Worm (Caenorhabditis elegans) whole organism, L1 larva: Measurements from ENCODE around the gene agr-1.

Experiments
- C16A3.4 ChIP-seq: fragments of 150-350 bp; optimal IDR thresholded peaks from 2 replicates; lab custom pipeline; 2014; ENCODE audit warnings: missing biosample characterization, missing genetic modification characterization
- C34B4.2 ChIP-seq: sonication (generic microtip); optimal IDR thresholded peaks from 2 replicates; lab custom pipeline; 2017; ENCODE audit warnings: mild to moderate bottlenecking, missing genetic modification characterization, missing compliant biosample characterization
- F16B12.6 ChIP-seq: fragments of 150-350 bp; optimal IDR thresholded peaks from 2 replicates; lab custom pipeline; 2014; ENCODE audit warnings: missing biosample characterization, missing genetic modification characterization
- aha-1 ChIP-seq: fragments of 150-350 bp; optimal IDR thresholded peaks from 2 replicates; lab custom pipeline; 2014; ENCODE audit warnings: missing biosample characterization, missing genetic modification characterization
- alr-1 ChIP-seq: fragments of 200-800 bp; sonication (Bioruptor generic); optimal IDR thresholded peaks from 2 replicates; lab custom pipeline; 2018; ENCODE audit warnings: borderline replicate concordance, mild to moderate bottlenecking, missing genetic modification characterization, missing compliant biosample characterization
- aly-2 ChIP-seq: fragments of 150-350 bp; optimal IDR thresholded peaks from 2 replicates; lab custom pipeline; 2014; ENCODE audit warnings: missing biosample characterization, missing genetic modification characterization
- blmp-1 ChIP-seq: fragments of 150-350 bp; optimal IDR thresholded peaks from 2 replicates; lab custom pipeline; 2014; ENCODE audit warnings: missing biosample characterization, missing genetic modification characterization
- ceh-8 ChIP-seq: fragments of 200-800 bp; sonication (Bioruptor generic); optimal IDR thresholded peaks from 2 replicates; lab custom pipeline; 2018; ENCODE audit warnings: mild to moderate bottlenecking, missing genetic modification characterization, moderate library complexity, missing compliant biosample characterization
- ceh-82 ChIP-seq, 3 experiments: fragments of 150-350 bp in 1 of 3; sonication (generic microtip) in 2 of 3; optimal IDR thresholded peaks; 2 replicates each; lab custom pipeline; 2014 to 2017; ENCODE audit warnings: missing biosample characterization in 3 of 3, missing genetic modification characterization in 3 of 3
- dsc-1 ChIP-seq: sonication (generic microtip); optimal IDR thresholded peaks from 2 replicates; lab custom pipeline; 2016; ENCODE audit warnings: mild to moderate bottlenecking, missing genetic modification characterization, missing compliant biosample characterization
- efl-1 ChIP-seq, 4 experiments: fragments of 150-350 bp; optimal IDR thresholded peaks in 3 of 4; peaks in 1 of 4; 1 replicate in 1 of 4; 2 replicates in 3 of 4; lab custom pipeline; 2014; ENCODE audit warnings: missing biosample characterization in 2 of 4, missing genetic modification characterization in 2 of 4, missing genetic modification reagents in 2 of 4
- egl-27 ChIP-seq, 2 experiments: fragments of 150-350 bp in 1 of 2; sonication (generic microtip); optimal IDR thresholded peaks; 3 replicates each; lab custom pipeline; 2017 to 2018; ENCODE audit warnings: missing biosample characterization in 2 of 2, missing genetic modification characterization in 2 of 2, missing genetic modification reagents in 2 of 2
- elt-2 ChIP-seq: sonication (generic microtip); optimal IDR thresholded peaks from 2 replicates; lab custom pipeline; 2016; ENCODE audit warnings: missing genetic modification characterization, mild to moderate bottlenecking, inconsistent platforms, missing compliant biosample characterization, missing genetic modification reagents
- elt-3 ChIP-seq, 6 experiments: fragments of 150-350 bp in 1 of 6; sonication (generic microtip); optimal IDR thresholded peaks; 2 replicates each; lab custom pipeline; 2017 to 2018; ENCODE audit warnings: missing biosample characterization in 6 of 6, missing genetic modification characterization in 6 of 6, inconsistent platforms in 1 of 6
- ets-5 ChIP-seq: fragments of 200-800 bp; sonication (Bioruptor generic); IDR thresholded peaks from 2 replicates; pipeline ENCODE4 v1.3.6; 2022; ENCODE audit warnings: missing genetic modification characterization, missing compliant biosample characterization
- fos-1 ChIP-seq: fragments of 150-350 bp; optimal IDR thresholded peaks from 2 replicates; lab custom pipeline; 2014; ENCODE audit warnings: missing biosample characterization, missing genetic modification characterization
- grh-1 ChIP-seq: fragments of 200-800 bp; sonication (Bioruptor generic); IDR thresholded peaks from 2 replicates; pipeline ENCODE4 v1.3.6; 2022; ENCODE audit warnings: missing genetic modification reagents, missing genetic modification characterization, missing compliant biosample characterization
- hlh-17 ChIP-seq: fragments of 200-800 bp; sonication (Bioruptor generic); optimal IDR thresholded peaks from 2 replicates; lab custom pipeline; 2018; ENCODE audit warnings: missing genetic modification characterization, mild to moderate bottlenecking, missing compliant biosample characterization, moderate library complexity, borderline replicate concordance
- isw-1 ChIP-seq: fragments of 200-800 bp; sonication (Bioruptor generic); IDR thresholded peaks from 2 replicates; pipeline ENCODE4 v1.3.6; 2022; ENCODE audit warnings: missing genetic modification characterization, missing compliant biosample characterization
- lin-13 ChIP-seq: fragments of 150-350 bp; optimal IDR thresholded peaks from 2 replicates; lab custom pipeline; 2014; ENCODE audit warnings: missing biosample characterization, missing genetic modification reagents, missing genetic modification characterization
- lin-14 ChIP-seq: fragments of 200-800 bp; sonication (Bioruptor generic); optimal IDR thresholded peaks from 2 replicates; lab custom pipeline; 2018; ENCODE audit warnings: mild to moderate bottlenecking, missing genetic modification characterization, moderate library complexity, missing compliant biosample characterization
- lin-39 ChIP-seq: fragments of 150-350 bp; optimal IDR thresholded peaks from 2 replicates; lab custom pipeline; 2014; ENCODE audit warnings: missing biosample characterization, missing genetic modification reagents, missing genetic modification characterization
- lir-3 ChIP-seq: sonication (generic microtip); optimal IDR thresholded peaks from 2 replicates; lab custom pipeline; 2016; ENCODE audit warnings: mild to moderate bottlenecking, missing genetic modification characterization, moderate library complexity, missing compliant biosample characterization; ENCODE audit not compliant: poor library complexity
- lsy-2 ChIP-seq, 2 experiments: fragments of 150-350 bp; optimal IDR thresholded peaks; 2 replicates each; lab custom pipeline; 2014; ENCODE audit warnings: missing biosample characterization in 2 of 2, missing genetic modification characterization in 2 of 2
- mef-2 ChIP-seq: fragments of 150-350 bp; optimal IDR thresholded peaks from 2 replicates; lab custom pipeline; 2014; ENCODE audit warnings: missing biosample characterization, missing genetic modification characterization
- mep-1 ChIP-seq: fragments of 150-350 bp; optimal IDR thresholded peaks from 2 replicates; lab custom pipeline; 2014; ENCODE audit warnings: missing biosample characterization, missing genetic modification characterization
- nhr-12 ChIP-seq: sonication (generic microtip); optimal IDR thresholded peaks from 2 replicates; lab custom pipeline; 2017; ENCODE audit warnings: missing biosample characterization, missing genetic modification characterization
- nhr-20 ChIP-seq: sonication (generic microtip); optimal IDR thresholded peaks from 2 replicates; lab custom pipeline; 2016; ENCODE audit warnings: mild to moderate bottlenecking, missing genetic modification characterization, missing compliant biosample characterization
- nhr-237 ChIP-seq: fragments of 150-350 bp; optimal IDR thresholded peaks from 2 replicates; lab custom pipeline; 2014; ENCODE audit warnings: missing biosample characterization, missing genetic modification characterization
- nhr-47 ChIP-seq: sonication (generic microtip); optimal IDR thresholded peaks from 2 replicates; lab custom pipeline; 2016; ENCODE audit warnings: mild to moderate bottlenecking, missing genetic modification characterization, moderate library complexity, missing compliant biosample characterization
- nhr-77 ChIP-seq: fragments of 150-350 bp; optimal IDR thresholded peaks from 2 replicates; lab custom pipeline; 2014; ENCODE audit warnings: missing biosample characterization, missing genetic modification characterization
- nhr-85 ChIP-seq: sonication (generic microtip); peaks from one replicate; lab custom pipeline; 2016; ENCODE audit warnings: missing genetic modification characterization, inconsistent platforms, missing compliant biosample characterization
- pag-3 ChIP-seq: sonication (generic microtip); optimal IDR thresholded peaks from 2 replicates; lab custom pipeline; 2017; ENCODE audit warnings: missing genetic modification characterization, mild to moderate bottlenecking, missing compliant biosample characterization, antibody characterized with exemption, borderline replicate concordance; ENCODE audit not compliant: insufficient read depth
- pax-3 ChIP-seq: fragments of 200-800 bp; sonication (Bioruptor generic); optimal IDR thresholded peaks from 2 replicates; lab custom pipeline; 2018; ENCODE audit warnings: mild to moderate bottlenecking, missing genetic modification characterization, moderate library complexity, missing compliant biosample characterization
- pqm-1 ChIP-seq: sonication (generic microtip); optimal IDR thresholded peaks from 3 replicates; lab custom pipeline; 2017; ENCODE audit warnings: missing biosample characterization, missing genetic modification characterization
- snpc-4 ChIP-seq: fragments of 150-350 bp; optimal IDR thresholded peaks from 2 replicates; lab custom pipeline; 2014; ENCODE audit warnings: missing biosample characterization, missing genetic modification characterization
- sox-4 ChIP-seq: sonication (generic microtip); optimal IDR thresholded peaks from 2 replicates; lab custom pipeline; 2016; ENCODE audit warnings: missing genetic modification characterization, missing compliant biosample characterization
- sup-37 ChIP-seq: fragments of 200-800 bp; sonication (Bioruptor generic); optimal IDR thresholded peaks from 2 replicates; lab custom pipeline; 2018; ENCODE audit warnings: mild to moderate bottlenecking, missing genetic modification characterization, missing compliant biosample characterization
- tlp-1 ChIP-seq: fragments of 150-350 bp; optimal IDR thresholded peaks from 2 replicates; lab custom pipeline; 2014; ENCODE audit warnings: missing biosample characterization, missing genetic modification characterization
- unc-130 ChIP-seq: fragments of 150-350 bp; optimal IDR thresholded peaks from 2 replicates; lab custom pipeline; 2017; ENCODE audit warnings: missing biosample characterization, missing genetic modification characterization, inconsistent platforms
- unc-62 ChIP-seq: fragments of 150-350 bp; optimal IDR thresholded peaks from 2 replicates; lab custom pipeline; 2014; ENCODE audit warnings: missing biosample characterization, missing genetic modification reagents, missing genetic modification characterization
- unc-86 ChIP-seq: sonication (generic microtip); optimal IDR thresholded peaks from 2 replicates; lab custom pipeline; 2016; ENCODE audit warnings: missing genetic modification characterization, missing compliant biosample characterization
- unc-98 ChIP-seq: fragments of 200-800 bp; sonication (Bioruptor generic); IDR thresholded peaks from 2 replicates; pipeline ENCODE4 v1.3.6; 2022; ENCODE audit warnings: missing genetic modification characterization, missing compliant biosample characterization
- vab-15 ChIP-seq: sonication (generic microtip); optimal IDR thresholded peaks from 2 replicates; lab custom pipeline; 2017; ENCODE audit warnings: missing genotype, mild to moderate bottlenecking, missing genetic modification characterization, missing compliant biosample characterization
- zip-4 ChIP-seq: fragments of 200-800 bp; sonication (Bioruptor generic); optimal IDR thresholded peaks from 2 replicates; lab custom pipeline; 2018; ENCODE audit warnings: mild to moderate bottlenecking, missing genetic modification characterization, moderate library complexity, missing compliant biosample characterization
- ztf-11 ChIP-seq, 2 experiments: sonication (generic microtip); optimal IDR thresholded peaks; 2 replicates each; lab custom pipeline; 2016 to 2017; ENCODE audit warnings: missing genetic modification characterization in 2 of 2, missing biosample characterization in 1 of 2, missing compliant biosample characterization in 1 of 2
- ztf-4 ChIP-seq: fragments of 150-350 bp; optimal IDR thresholded peaks from 2 replicates; lab custom pipeline; 2014; ENCODE audit warnings: missing biosample characterization, missing genetic modification characterization

Gene agr-1

DNA sequence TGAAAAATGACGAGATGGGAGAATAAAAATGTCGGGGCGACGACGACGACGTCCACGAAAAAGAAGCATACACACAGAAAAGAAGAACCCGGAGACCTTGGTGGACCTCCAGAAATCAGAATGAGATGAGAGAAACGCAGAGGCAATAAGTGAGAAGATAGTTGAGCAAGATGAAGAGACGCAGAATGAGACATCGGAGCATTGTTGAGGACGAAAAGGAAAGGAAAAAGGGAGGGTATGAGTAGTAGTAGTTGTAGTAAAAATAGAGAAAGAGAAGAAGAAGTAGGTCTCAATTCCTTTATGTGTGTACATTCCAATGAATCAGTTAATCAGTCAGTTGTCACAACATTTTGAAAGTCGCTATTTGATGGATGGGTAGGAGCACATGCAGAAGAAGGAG, 45.6 kb downstream of the agr-1 start, which contains the start of gene T14B4.8 (continued):
- no peak for TF ChIP-seq nhr-47 (tag; lab: Kevin White, UChicago)

DNA sequence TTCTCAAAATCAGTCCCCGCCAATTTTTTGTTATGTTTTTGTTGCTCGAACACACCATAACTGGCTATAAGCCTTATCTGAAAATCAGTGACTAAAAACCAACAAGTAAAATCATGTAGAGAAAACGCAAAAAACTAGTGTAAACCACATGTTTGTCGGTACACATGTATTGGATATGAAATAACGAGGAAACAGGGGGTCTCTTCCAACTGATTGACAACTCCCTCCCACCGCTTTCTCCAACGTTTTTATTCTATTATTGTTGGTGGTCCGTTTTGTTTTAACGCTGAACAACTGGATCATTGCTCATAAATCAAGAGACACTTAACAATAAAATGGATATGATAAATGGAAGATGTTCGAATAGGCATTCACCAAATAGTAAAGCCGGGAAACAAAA, 48.2 kb downstream of the agr-1 start:
- TF ChIP-seq isw-1 (GFP tag; lab: Robert Waterston, UW) (no peak), dsc-1 (tag; lab: Kevin White, UChicago) (peak; percentile 52), ceh-82 (tag; optimal IDR thresholded peaks at IDR 0.05; lab: Kevin White, UChicago) (no peak), egl-27 (tag; optimal IDR thresholded peaks at IDR 0.05; lab: Kevin White, UChicago) (no peak), lin-14 (GFP tag; lab: Kevin White, UChicago) (peak; percentile 32), elt-3 (tag; optimal IDR thresholded peaks at IDR 0.05; lab: Kevin White, UChicago) (no peak), F16B12.6 (tag; lab: Kevin White, UChicago) (no peak), lin-39 (no peak), pax-3 (tag; lab: Kevin White, UChicago) (no peak), nhr-12 (tag; lab: Kevin White, UChicago) (no peak), ztf-11 (tag; optimal IDR thresholded peaks at IDR 0.05; lab: Kevin White, UChicago) (no peak), efl-1 (optimal IDR thresholded peaks at IDR 0.05; lab: Kevin White, UChicago) (no peak), efl-1 (GFP tag; optimal IDR thresholded peaks at IDR 0.05 in 1 of 2; lab: Kevin White, UChicago) (no peak), C34B4.2 (tag; lab: Kevin White, UChicago) (no peak)
- TF ChIP-seq, all 84 proteins: peak for 2

ce11 chrII:6721581-6721980, 53.4 kb downstream of the agr-1 start:
- TF ChIP-seq lin-13 (GFP tag; lab: Kevin White, UChicago), result no peak
- peak; percentile 46 for TF ChIP-seq lin-14 (GFP tag; lab: Kevin White, UChicago)
- TF ChIP-seq mep-1 (tag; lab: Kevin White, UChicago), result peak; percentile 1
- no peak for TF ChIP-seq F16B12.6 (tag; lab: Kevin White, UChicago)
- TF ChIP-seq fos-1, result no peak
- TF ChIP-seq efl-1 (optimal IDR thresholded peaks at IDR 0.05; lab: Kevin White, UChicago), result peak in 1 of 2 experiments; percentile 31
- TF ChIP-seq efl-1 (GFP tag; optimal IDR thresholded peaks at IDR 0.05 in 1 of 2; lab: Kevin White, UChicago), result peak; percentile 17 to 89
- no peak for TF ChIP-seq nhr-85 (tag; lab: Kevin White, UChicago)
- no peak for TF ChIP-seq aha-1 (tag; lab: Kevin White, UChicago)
- no peak for TF ChIP-seq pqm-1
- no peak for TF ChIP-seq hlh-17 (GFP tag; lab: Kevin White, UChicago)
- peak; percentile 25 for TF ChIP-seq lir-3 (tag; lab: Kevin White, UChicago)
- TF ChIP-seq snpc-4 (tag; lab: Kevin White, UChicago), result no peak
- no peak for TF ChIP-seq mef-2 (tag; lab: Kevin White, UChicago)
- peak; percentile 45 for TF ChIP-seq nhr-77 (tag; lab: Kevin White, UChicago)
- TF ChIP-seq lsy-2 (tag; optimal IDR thresholded peaks at IDR 0.05; lab: Kevin White, UChicago), result peak; percentile 18 to 50
- TF ChIP-seq unc-98, result no peak
- no peak for TF ChIP-seq elt-2 (tag; lab: Kevin White, UChicago)
- no peak for TF ChIP-seq tlp-1 (tag; lab: Kevin White, UChicago)
- TF ChIP-seq vab-15 (tag; lab: Kevin White, UChicago), result no peak
- TF ChIP-seq sox-4, result no peak
- TF ChIP-seq unc-62 (GFP tag; lab: Kevin White, UChicago), result no peak
- TF ChIP-seq alr-1 (tag; lab: Kevin White, UChicago), result no peak
- 0 out of 2 replicates have a peak, but pooled peaks have one; percentile 9 for TF ChIP-seq grh-1 (GFP tag; lab: Robert Waterston, UW)
- TF ChIP-seq nhr-20, result peak; percentile 85
- TF ChIP-seq ztf-11 (tag; optimal IDR thresholded peaks at IDR 0.05; lab: Kevin White, UChicago), result no peak
- TF ChIP-seq blmp-1, result no peak
- TF ChIP-seq nhr-12 (tag; lab: Kevin White, UChicago), result no peak
- TF ChIP-seq zip-4, result no peak
- TF ChIP-seq lin-39, result no peak
- TF ChIP-seq aly-2, result no peak
- no peak for TF ChIP-seq unc-130
- TF ChIP-seq ceh-8 (GFP tag; lab: Kevin White, UChicago), result no peak
- no peak for TF ChIP-seq ets-5 (GFP tag; lab: Robert Waterston, UW)
- no peak for TF ChIP-seq isw-1 (GFP tag; lab: Robert Waterston, UW)
- TF ChIP-seq sup-37 (GFP tag; lab: Kevin White, UChicago), result no peak
- TF ChIP-seq C16A3.4 (tag; lab: Kevin White, UChicago), result no peak
- TF ChIP-seq nhr-237 (tag; lab: Kevin White, UChicago), result no peak
- TF ChIP-seq ztf-4 (tag; lab: Kevin White, UChicago), result no peak
- no peak for TF ChIP-seq unc-86 (tag; lab: Kevin White, UChicago)
- no peak for TF ChIP-seq pag-3
